Worm (Caenorhabditis elegans) whole organism, young adult: ENCODE data around the gene gpla-1.

ENCODE experiments used
- F57A8.1 ChIP-seq: fragments of 200-800 bp; sonication (Bioruptor generic); optimal IDR thresholded peaks from 2 replicates; lab custom pipeline; 2018; ENCODE audit warnings: mild to moderate bottlenecking, missing genetic modification characterization, moderate library complexity, missing compliant biosample characterization
- T26A5.8 ChIP-seq: sonication (generic microtip); optimal IDR thresholded peaks from 2 replicates; lab custom pipeline; 2016; ENCODE audit warnings: missing genetic modification characterization, missing compliant biosample characterization
- ama-1 ChIP-seq, 3 experiments: fragments of 150-350 bp in 1 of 3; sonication (generic microtip) in 2 of 3; optimal IDR thresholded peaks; 2 replicates each; lab custom pipeline; 2014 to 2018; ENCODE audit warnings: missing biosample characterization in 2 of 3, missing genetic modification characterization in 2 of 3, missing genetic modification reagents in 2 of 3
- chd-7 ChIP-seq: sonication (generic microtip); optimal IDR thresholded peaks from 2 replicates; lab custom pipeline; 2016; ENCODE audit warnings: mild to moderate bottlenecking, missing genetic modification characterization, moderate library complexity, missing compliant biosample characterization
- him-1 ChIP-seq: sonication (generic microtip); optimal IDR thresholded peaks from 2 replicates; lab custom pipeline; 2016; ENCODE audit warnings: missing genotype, missing genetic modification reagents, missing genetic modification characterization, missing compliant biosample characterization
- lsy-27 ChIP-seq: sonication (generic microtip); optimal IDR thresholded peaks from 2 replicates; lab custom pipeline; 2017; ENCODE audit warnings: missing genetic modification characterization, mild to moderate bottlenecking, missing compliant biosample characterization, antibody characterized with exemption, missing genotype, borderline replicate concordance; ENCODE audit not compliant: insufficient read depth
- unc-62 ChIP-seq: fragments of 150-350 bp; optimal IDR thresholded peaks from 2 replicates; lab custom pipeline; 2014; ENCODE audit warnings: missing biosample characterization, missing genetic modification reagents, missing genetic modification characterization
- zfh-2 ChIP-seq: fragments of 200-800 bp; sonication (Bioruptor generic); conservative IDR thresholded peaks from 2 replicates; pipeline ENCODE4 v1.3.6; 2022; ENCODE audit warnings: missing genetic modification reagents, missing genetic modification characterization, missing compliant biosample characterization

DNA sequence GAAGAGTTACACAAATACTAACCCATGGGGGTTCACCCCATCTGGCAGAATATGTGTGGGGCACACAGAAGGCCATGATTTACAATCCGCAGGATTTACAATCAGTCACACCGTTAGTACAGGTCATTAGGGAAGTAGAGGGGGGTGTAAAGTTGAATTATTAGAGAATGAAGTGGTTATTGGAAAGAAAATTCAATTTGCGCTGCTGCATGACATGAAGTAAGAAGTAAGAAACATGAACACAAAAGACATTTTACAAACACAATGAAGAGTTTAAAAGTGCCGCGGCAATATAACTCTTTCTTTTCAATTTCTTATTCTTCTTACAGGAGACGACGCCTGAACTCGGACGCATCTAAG, 23.2 kb upstream of the gpla-1 start:
- TF ChIP-seq unc-62 (GFP tag; lab: Kevin White, UChicago) (no peak), zfh-2 (GFP tag; lab: Robert Waterston, UW) (no peak), T26A5.8 (tag; lab: Kevin White, UChicago) (no peak), chd-7 (no peak), ama-1 (optimal IDR thresholded peaks at IDR 0.05; lab: Kevin White, UChicago) (no peak), ama-1 (GFP tag; optimal IDR thresholded peaks at IDR 0.05; lab: Kevin White, UChicago) (no peak), him-1 (tag; lab: Kevin White, UChicago) (no peak), F57A8.1 (GFP tag; lab: Kevin White, UChicago) (no peak), lsy-27 (no peak)
